Fruit fly (Drosophila melanogaster): Measurements from ENCODE around the gene CG17350.

- TF ChIP-seq Blimp-1 (GFP tag; optimal IDR thresholded peaks at IDR 0.05): no peak
- no peak for TF ChIP-seq net (GFP tag; optimal IDR thresholded peaks at IDR 0.05)
- no peak for TF ChIP-seq Hr39 (GFP tag; optimal IDR thresholded peaks at IDR 0.05)
- TF ChIP-seq Lpt (GFP tag; optimal IDR thresholded peaks at IDR 0.05): no peak
- TF ChIP-seq dac (GFP tag; optimal IDR thresholded peaks at IDR 0.05): no peak
These were observed 17.9 kb upstream of the CG17350 start, which contains the start of gene dnt for dm6 chr2L:19362734-19363363.

Measured in whole organism, prepupa.